Worm (Caenorhabditis elegans) whole organism, L4 larva: ENCODE data around the gene Y50D4B.1.

ENCODE experiments used
- F10B5.3 ChIP-seq: sonication (generic microtip); optimal IDR thresholded peaks from 2 replicates; lab custom pipeline; 2016; ENCODE audit warnings: mild to moderate bottlenecking, missing genetic modification characterization, missing compliant biosample characterization
- F44E2.7 ChIP-seq: fragments of 200-800 bp; sonication (Bioruptor generic); IDR thresholded peaks from 2 replicates; pipeline ENCODE4 v2.1.2; 2022; ENCODE audit warnings: missing genetic modification characterization, missing compliant biosample characterization
- Y75B8A.6 ChIP-seq: fragments of 200-800 bp; sonication (Bioruptor generic); IDR thresholded peaks from 2 replicates; pipeline ENCODE4 v1.3.6; 2022; ENCODE audit warnings: missing genetic modification reagents, missing genetic modification characterization, missing compliant biosample characterization
- aha-1 ChIP-seq: fragments of 150-350 bp; peaks from one replicate; lab custom pipeline; 2014; ENCODE audit warnings: missing biosample characterization, missing genetic modification characterization
- ama-1 ChIP-seq: fragments of 150-350 bp; optimal IDR thresholded peaks from 2 replicates; lab custom pipeline; 2014; ENCODE audit warnings: inconsistent platforms, mixed read lengths
- ceh-28 ChIP-seq: fragments of 150-350 bp; optimal IDR thresholded peaks from 2 replicates; lab custom pipeline; 2014; ENCODE audit warnings: missing biosample characterization, missing genetic modification reagents, missing genetic modification characterization
- ces-1 ChIP-seq: fragments of 150-350 bp; sonication (generic microtip); optimal IDR thresholded peaks from 4 replicates; lab custom pipeline; 2014; ENCODE audit warnings: missing biosample characterization, missing genetic modification reagents, missing genetic modification characterization
- cey-2 ChIP-seq: sonication (generic microtip); optimal IDR thresholded peaks from 3 replicates; lab custom pipeline; 2017; ENCODE audit warnings: missing genetic modification characterization, mild to moderate bottlenecking, missing compliant biosample characterization, antibody characterized with exemption, borderline replicate concordance; ENCODE audit not compliant: insufficient read depth
- daf-19 ChIP-seq: fragments of 200-800 bp; sonication (Bioruptor generic); conservative IDR thresholded peaks from 2 replicates; pipeline ENCODE4 v1.3.6; 2022; ENCODE audit warnings: missing genetic modification characterization, missing compliant biosample characterization
- daf-8 ChIP-seq: fragments of 200-800 bp; sonication (Bioruptor generic); IDR thresholded peaks from 2 replicates; pipeline ENCODE4 v1.3.6; 2022; ENCODE audit warnings: missing genetic modification characterization, missing compliant biosample characterization
- dmd-8 ChIP-seq: fragments of 200-800 bp; sonication (Bioruptor generic); IDR thresholded peaks from 2 replicates; pipeline ENCODE4 v1.3.6; 2022; ENCODE audit warnings: missing genetic modification characterization, missing compliant biosample characterization
- dpl-1 ChIP-seq: fragments of 150-350 bp; optimal IDR thresholded peaks from 2 replicates; lab custom pipeline; 2014; ENCODE audit warnings: missing biosample characterization, missing genetic modification reagents, missing genetic modification characterization
- egl-43 ChIP-seq: fragments of 200-800 bp; sonication (Bioruptor generic); IDR thresholded peaks from 2 replicates; pipeline ENCODE4 v1.3.6; 2022; ENCODE audit warnings: missing genetic modification reagents, missing genetic modification characterization, missing compliant biosample characterization
- hlh-11 ChIP-seq: fragments of 200-800 bp; sonication (Bioruptor generic); optimal IDR thresholded peaks from 2 replicates; lab custom pipeline; 2018; ENCODE audit warnings: mild to moderate bottlenecking, missing genetic modification characterization, missing compliant biosample characterization
- lin-15B ChIP-seq: fragments of 150-350 bp; sonication (generic microtip); optimal IDR thresholded peaks from 3 replicates; lab custom pipeline; 2014; ENCODE audit warnings: missing biosample characterization, missing genetic modification characterization
- lin-29 ChIP-seq: fragments of 200-800 bp; sonication (Bioruptor generic); IDR thresholded peaks from 2 replicates; pipeline ENCODE4 v1.3.6; 2022; ENCODE audit warnings: missing genetic modification reagents, missing genetic modification characterization, missing compliant biosample characterization
- lin-38 ChIP-seq: fragments of 200-800 bp; sonication (Bioruptor generic); IDR thresholded peaks from 2 replicates; pipeline ENCODE4 v1.3.6; 2022; ENCODE audit warnings: missing genetic modification reagents, missing genetic modification characterization, missing compliant biosample characterization
- lin-39 ChIP-seq: fragments of 150-350 bp; optimal IDR thresholded peaks from 2 replicates; lab custom pipeline; 2014; ENCODE audit warnings: missing biosample characterization, missing genetic modification reagents, missing genetic modification characterization
- lsy-2 ChIP-seq, 2 experiments: fragments of 150-350 bp in 1 of 2; sonication (generic microtip) in 1 of 2; optimal IDR thresholded peaks; 2 replicates each; lab custom pipeline; 2014 to 2017; ENCODE audit warnings: missing biosample characterization in 2 of 2, missing genetic modification characterization in 2 of 2
- madf-5 ChIP-seq, 2 experiments: fragments of 200-800 bp; sonication (Bioruptor generic); IDR thresholded peaks; 2 replicates each; pipeline ENCODE4 v1.3.6; 2022; ENCODE audit warnings: missing compliant biosample characterization in 2 of 2, missing genetic modification characterization in 2 of 2
- madf-9 ChIP-seq: fragments of 200-800 bp; sonication (Bioruptor generic); conservative IDR thresholded peaks from 2 replicates; pipeline ENCODE4 v1.3.6; 2022; ENCODE audit warnings: missing genetic modification reagents, missing genetic modification characterization, missing compliant biosample characterization
- mxl-3 ChIP-seq: fragments of 200-800 bp; sonication (Bioruptor generic); optimal IDR thresholded peaks from 2 replicates; lab custom pipeline; 2018; ENCODE audit warnings: mild to moderate bottlenecking, missing genetic modification characterization, missing compliant biosample characterization
- nhr-28 ChIP-seq: fragments of 150-350 bp; optimal IDR thresholded peaks from 2 replicates; lab custom pipeline; 2014; ENCODE audit warnings: missing biosample characterization, missing genetic modification characterization
- pha-4 ChIP-seq, 2 experiments: fragments of 150-350 bp in 1 of 2; fragments of 200-800 bp in 1 of 2; sonication (Bioruptor generic) in 1 of 2; IDR thresholded peaks in 1 of 2; optimal IDR thresholded peaks in 1 of 2; 2 replicates each; pipeline versions ENCODE4 v1.3.6 to Lab custom; 2014 to 2022; ENCODE audit warnings: missing genetic modification characterization in 2 of 2, missing genetic modification reagents in 2 of 2, missing biosample characterization in 1 of 2, missing compliant biosample characterization in 1 of 2
- set-16 ChIP-seq: fragments of 200-800 bp; sonication (Bioruptor generic); IDR thresholded peaks from 2 replicates; pipeline ENCODE4 v1.3.6; 2022; ENCODE audit warnings: missing genetic modification reagents, missing genetic modification characterization, missing compliant biosample characterization
- unc-62 ChIP-seq, 3 experiments: fragments of 150-350 bp in 1 of 3; sonication (generic microtip); optimal IDR thresholded peaks in 2 of 3; peaks in 1 of 3; 1 replicate in 1 of 3; 2 replicates in 2 of 3; lab custom pipeline; 2014 to 2017; ENCODE audit warnings: missing biosample characterization in 3 of 3, missing genetic modification characterization in 3 of 3, missing genetic modification reagents in 3 of 3, missing genotype in 1 of 3
- vab-7 ChIP-seq: fragments of 200-800 bp; sonication (Bioruptor generic); IDR thresholded peaks from 2 replicates; pipeline ENCODE4 v1.3.6; 2022; ENCODE audit warnings: missing genetic modification reagents, missing genetic modification characterization, missing compliant biosample characterization

Y50D4B.1 gene

ce11 chrV:1158247-1158646 lies 45.5 kb downstream of the Y50D4B.1 start (continued):
- TF ChIP-seq cey-2 (tag; lab: Kevin White, UChicago) (no peak), ama-1 (lab: Kevin White, UChicago) (peak; percentile 94), ceh-28 (tag; lab: Kevin White, UChicago) (peak; percentile 15), F44E2.7 (GFP tag; lab: Robert Waterston, UW) (0 out of 2 replicates have a peak, but pooled peaks have one; percentile 39), lin-29 (0 out of 2 replicates have a peak, but pooled peaks have one; percentile 34), pha-4 (GFP tag; IDR thresholded peaks at IDR 0.05; lab: Robert Waterston, UW) (0 out of 2 replicates have a peak, but pooled peaks have one; percentile 33), pha-4 (tag; optimal IDR thresholded peaks at IDR 0.05; lab: Kevin White, UChicago) (no peak), lin-38 (peak; percentile 30; the same call in 1 of the 2 replicates), vab-7 (GFP tag; lab: Robert Waterston, UW) (peak; percentile 50; the same call in 1 of the 2 replicates)

ce11 chrV:1160716-1161115 lies 48.0 kb downstream of the Y50D4B.1 start:
- no peak for TF ChIP-seq madf-9 (GFP tag; lab: Robert Waterston, UW)
- TF ChIP-seq dmd-8 (GFP tag; lab: Robert Waterston, UW), result 0 out of 2 replicates have a peak, but pooled peaks have one; percentile 21
- TF ChIP-seq daf-8 (GFP tag; lab: Robert Waterston, UW), result no peak

ce11 chrV:1164196-1164691 lies 51.5 kb downstream of the Y50D4B.1 start, which contains the start of gene T21H3.5:
Gene T21H3.5, minus strand, starts transcription at chrV:1164293.
- TF ChIP-seq madf-5 (GFP tag; IDR thresholded peaks at IDR 0.05; lab: Robert Waterston, UW) (no peak), unc-62 (GFP tag; optimal IDR thresholded peaks at IDR 0.05 in 1 of 2; lab: Kevin White, UChicago) (peak in 1 of 2 experiments; percentile 91), unc-62 (tag; optimal IDR thresholded peaks at IDR 0.05; lab: Kevin White, UChicago) (no peak), cey-2 (tag; lab: Kevin White, UChicago) (no peak), nhr-28 (tag; lab: Kevin White, UChicago) (no peak), F10B5.3 (tag; lab: Kevin White, UChicago) (no peak), hlh-11 (tag; lab: Kevin White, UChicago) (peak; percentile 18), egl-43 (no peak), mxl-3 (GFP tag; lab: Kevin White, UChicago) (peak; percentile 66), lin-15B (tag; lab: Kevin White, UChicago) (no peak), F44E2.7 (GFP tag; lab: Robert Waterston, UW) (no peak), daf-8 (GFP tag; lab: Robert Waterston, UW) (no peak), set-16 (GFP tag; lab: Robert Waterston, UW) (peak; percentile 32; the same call in 1 of the 2 replicates), ces-1 (GFP tag; lab: Kevin White, UChicago) (no peak)

ce11 chrV:1165090-1165761 lies 52.5 kb downstream of the Y50D4B.1 start, which contains the start of gene ptr-16:
Gene ptr-16, plus strand, starts transcription at chrV:1165711.
- TF ChIP-seq Y75B8A.6 (GFP tag; lab: Robert Waterston, UW) (no peak), F44E2.7 (GFP tag; lab: Robert Waterston, UW) (0 out of 2 replicates have a peak, but pooled peaks have one; percentile 7), lsy-2 (tag; optimal IDR thresholded peaks at IDR 0.05; lab: Kevin White, UChicago) (no peak), egl-43 (0 out of 2 replicates have a peak, but pooled peaks have one; percentile 10), aha-1 (tag; lab: Kevin White, UChicago) (peak; percentile 58)

ce11 chrV:1170591-1170990 lies 57.8 kb downstream of the Y50D4B.1 start:
- no peak for TF ChIP-seq dpl-1 (GFP tag; lab: Kevin White, UChicago)
- no peak for TF ChIP-seq lin-39 (tag; lab: Kevin White, UChicago)
- no peak for TF ChIP-seq daf-19
- no peak for TF ChIP-seq dmd-8 (GFP tag; lab: Robert Waterston, UW)
